Fruit fly (Drosophila melanogaster): ENCODE results near the gene CG5567.
A peak's percentile ranks its signal among the peaks of the same experiment; 100 is the strongest.

Gene CG5567

DNA sequence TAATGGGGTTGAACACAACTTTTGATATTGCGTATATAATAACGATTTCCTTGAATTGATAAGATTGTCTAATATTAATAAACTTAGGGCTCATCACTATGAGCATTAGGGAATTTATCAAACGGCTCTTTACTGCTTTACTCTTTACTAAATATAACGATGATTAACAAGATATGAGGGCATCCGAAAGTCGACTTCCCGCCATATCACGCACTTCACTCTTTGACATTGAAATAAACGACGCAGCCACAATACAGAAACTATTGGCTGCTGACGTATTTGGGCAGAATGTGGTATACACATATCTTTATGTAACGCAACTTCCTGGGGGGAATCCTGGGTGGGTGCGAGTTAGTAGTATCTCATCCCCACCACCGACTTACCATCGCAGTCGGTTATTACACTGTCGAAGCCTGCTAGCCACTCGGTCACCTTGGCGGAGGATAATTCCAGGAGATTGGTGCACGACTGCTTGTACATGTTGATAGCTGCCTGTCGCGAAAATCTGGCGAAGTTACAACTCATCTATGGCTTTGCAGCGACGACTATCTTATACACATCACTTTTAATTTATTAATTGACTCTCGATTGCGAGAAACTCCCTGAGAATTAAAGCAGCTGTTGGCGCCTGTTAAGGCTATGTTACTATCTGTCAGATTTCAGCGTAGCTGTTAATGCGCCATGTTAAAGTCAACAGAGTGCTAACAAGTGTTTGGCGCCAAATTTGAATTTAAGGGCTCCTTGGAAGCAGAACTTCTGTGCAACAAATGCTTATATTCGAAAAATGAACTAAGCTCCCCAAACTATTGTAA lies at the start of gene CG5567:
TSS of gene CG5567 (minus strand) at position 653 of the 812 bp plus-strand sequence.
- TF ChIP-seq MTF-1 (GFP tag; optimal IDR thresholded peaks at IDR 0.05; ENCODE audit: borderline replicate concordance) (no peak), Hr51 (GFP tag; optimal IDR thresholded peaks at IDR 0.05) (peak in 1 of 2 experiments; percentile 10), chinmo (GFP tag; IDR thresholded peaks at IDR 0.05; ENCODE audit: partially characterized antibody) (0 out of 4 replicates have a peak, but pooled peaks have one; percentile 51), Xbp1 (GFP tag; optimal IDR thresholded peaks at IDR 0.05) (peak; percentile 2), scrt (GFP tag; optimal IDR thresholded peaks at IDR 0.05) (peak; percentile 85), pzg (GFP tag; optimal IDR thresholded peaks at IDR 0.05) (peak; percentile 30), CG12155 (GFP tag; optimal IDR thresholded peaks at IDR 0.05) (peak; percentile 14), Atf6 (GFP tag; IDR thresholded peaks at IDR 0.05) (0 out of 2 replicates have a peak, but pooled peaks have one; percentile 25), kah (GFP tag; optimal IDR thresholded peaks at IDR 0.05) (peak; percentile 95), lmd (GFP tag; IDR thresholded peaks at IDR 0.05) (peak; percentile 17; the same call in 1 of the 2 replicates), Atf3 (GFP tag; optimal IDR thresholded peaks at IDR 0.05) (no peak), Deaf1 (tag; optimal IDR thresholded peaks at IDR 0.05) (peak; percentile 54), CG4404 (GFP tag; IDR thresholded peaks at IDR 0.05) (no peak), CG8359 (GFP tag; optimal IDR thresholded peaks at IDR 0.05; ENCODE audit: borderline replicate concordance) (no peak), CG4282 (GFP tag; optimal IDR thresholded peaks at IDR 0.05) (no peak), CG6791 (GFP tag; IDR thresholded peaks at IDR 0.05; ENCODE audit: partially characterized antibody) (peak; percentile 33; the same call in 1 of the 3 replicates), CG7839 (tag; optimal IDR thresholded peaks at IDR 0.05) (peak; percentile 42), CG1529 (GFP tag; optimal IDR thresholded peaks at IDR 0.05) (no peak), unc-4 (GFP tag; IDR thresholded peaks at IDR 0.05; ENCODE audit: partially characterized antibody) (0 out of 2 replicates have a peak, but pooled peaks have one; percentile 21), row (GFP tag; IDR thresholded peaks at IDR 0.05) (peak; percentile 87), twi (tag; optimal IDR thresholded peaks at IDR 0.05) (no peak), crp (GFP tag; optimal IDR thresholded peaks at IDR 0.05) (peak in 1 of 2 experiments; percentile 77), prd (optimal IDR thresholded peaks at IDR 0.05) (no peak), prd (GFP tag; IDR thresholded peaks at IDR 0.05) (no peak), CG15269 (tag; optimal IDR thresholded peaks at IDR 0.05) (peak; percentile 29), HLH54F (GFP tag; optimal IDR thresholded peaks at IDR 0.05) (peak; percentile 19), CHES-1-like (GFP tag; optimal IDR thresholded peaks at IDR 0.05) (peak; percentile 41), Med (GFP tag) (peak; percentile 87), CG6854 (GFP tag; optimal IDR thresholded peaks at IDR 0.05) (no peak), CG2678 (tag; optimal IDR thresholded peaks at IDR 0.05) (peak; percentile 32), Rfx (GFP tag; IDR thresholded peaks at IDR 0.05) (peak; percentile 44; the same call in 1 of the 2 replicates), CG11504 (tag; optimal IDR thresholded peaks at IDR 0.05) (no peak), Meics (GFP tag; optimal IDR thresholded peaks at IDR 0.05) (peak; percentile 34), rib (GFP tag; IDR thresholded peaks at IDR 0.05) (0 out of 2 replicates have a peak, but pooled peaks have one; percentile 21), kay (GFP tag; optimal IDR thresholded peaks at IDR 0.05) (no peak), Xrp1 (GFP tag; IDR thresholded peaks at IDR 0.05) (peak; percentile 26; the same call in 1 of the 2 replicates), MBD-R2 (GFP tag; IDR thresholded peaks at IDR 0.05) (0 out of 2 replicates have a peak, but pooled peaks have one; percentile 41), CkIIα-i1 (GFP tag; IDR thresholded peaks at IDR 0.05) (no peak), Ets97D (GFP tag; optimal IDR thresholded peaks at IDR 0.05) (peak; percentile 16), fd3F (GFP tag; optimal IDR thresholded peaks at IDR 0.05) (no peak), CG3281 (GFP tag; optimal IDR thresholded peaks at IDR 0.05) (peak; percentile 18), D19A (tag; optimal IDR thresholded peaks at IDR 0.05) (peak; percentile 97), CG3847 (GFP tag; IDR thresholded peaks at IDR 0.05) (no peak), bsh (GFP tag; optimal IDR thresholded peaks at IDR 0.05) (peak in 1 of 2 experiments; percentile 23), gem (tag; optimal IDR thresholded peaks at IDR 0.05) (peak; percentile 23), CG3065 (GFP tag; optimal IDR thresholded peaks at IDR 0.05) (no peak), grau (tag; optimal IDR thresholded peaks at IDR 0.05) (peak; percentile 28)
